Worm (Caenorhabditis elegans) whole organism, L4 larva: ENCODE data around the gene clec-148.

Experiments used
- Y105C5A.15 ChIP-seq: fragments of 200-800 bp; sonication (Bioruptor generic); IDR thresholded peaks from 2 replicates; pipeline ENCODE4 v1.3.6; 2022; ENCODE audit warnings: missing genetic modification characterization, missing compliant biosample characterization
- Y5F2A.4 ChIP-seq: fragments of 200-800 bp; sonication (Bioruptor generic); optimal IDR thresholded peaks from 2 replicates; lab custom pipeline; 2018; ENCODE audit warnings: mild to moderate bottlenecking, missing genetic modification characterization, missing compliant biosample characterization
- ZK546.5 ChIP-seq, 2 experiments: sonication (generic microtip); optimal IDR thresholded peaks; 2 replicates each; lab custom pipeline; 2017; ENCODE audit warnings: missing biosample characterization in 2 of 2, missing genetic modification characterization in 2 of 2
- ceh-28 ChIP-seq: fragments of 150-350 bp; optimal IDR thresholded peaks from 2 replicates; lab custom pipeline; 2014; ENCODE audit warnings: missing biosample characterization, missing genetic modification reagents, missing genetic modification characterization
- cey-2 ChIP-seq: sonication (generic microtip); optimal IDR thresholded peaks from 3 replicates; lab custom pipeline; 2017; ENCODE audit warnings: missing genetic modification characterization, mild to moderate bottlenecking, missing compliant biosample characterization, antibody characterized with exemption, borderline replicate concordance; ENCODE audit not compliant: insufficient read depth
- ctbp-1 ChIP-seq: fragments of 200-800 bp; sonication (Bioruptor generic); IDR thresholded peaks from 2 replicates; pipeline ENCODE4 v1.3.6; 2022; ENCODE audit warnings: missing genetic modification reagents, missing genetic modification characterization, missing compliant biosample characterization
- daf-16 ChIP-seq, 3 experiments: sonication (generic microtip); optimal IDR thresholded peaks; 2 replicates each; lab custom pipeline; 2016 to 2017; ENCODE audit warnings: missing genetic modification characterization in 3 of 3, missing genetic modification reagents in 3 of 3, mild to moderate bottlenecking in 2 of 3, missing compliant biosample characterization in 2 of 3, missing biosample characterization in 1 of 3, moderate library complexity in 1 of 3
- fkh-10 ChIP-seq: fragments of 150-350 bp; optimal IDR thresholded peaks from 2 replicates; lab custom pipeline; 2014; ENCODE audit warnings: missing biosample characterization, missing genetic modification reagents, missing genetic modification characterization
- hmg-1.1 ChIP-seq: fragments of 200-800 bp; sonication (Bioruptor generic); IDR thresholded peaks from 2 replicates; pipeline ENCODE4 v1.3.6; 2022; ENCODE audit warnings: missing genetic modification reagents, missing genetic modification characterization, missing compliant biosample characterization
- lim-7 ChIP-seq: fragments of 200-800 bp; sonication (Bioruptor generic); IDR thresholded peaks from 2 replicates; pipeline ENCODE4 v1.3.6; 2022; ENCODE audit warnings: missing genetic modification characterization, missing compliant biosample characterization
- lsy-2 ChIP-seq, 2 experiments: fragments of 150-350 bp in 1 of 2; sonication (generic microtip) in 1 of 2; optimal IDR thresholded peaks; 2 replicates each; lab custom pipeline; 2014 to 2017; ENCODE audit warnings: missing biosample characterization in 2 of 2, missing genetic modification characterization in 2 of 2
- madf-9 ChIP-seq: fragments of 200-800 bp; sonication (Bioruptor generic); conservative IDR thresholded peaks from 2 replicates; pipeline ENCODE4 v1.3.6; 2022; ENCODE audit warnings: missing genetic modification reagents, missing genetic modification characterization, missing compliant biosample characterization
- mdt-29 ChIP-seq: fragments of 200-800 bp; sonication (Bioruptor generic); IDR thresholded peaks from 2 replicates; pipeline ENCODE4 v1.3.6; 2022; ENCODE audit warnings: missing genetic modification reagents, missing genetic modification characterization, missing compliant biosample characterization
- nhr-11 ChIP-seq: fragments of 150-350 bp; optimal IDR thresholded peaks from 2 replicates; lab custom pipeline; 2014; ENCODE audit warnings: missing biosample characterization, missing genetic modification characterization
- nhr-237 ChIP-seq: sonication (generic microtip); optimal IDR thresholded peaks from 2 replicates; lab custom pipeline; 2017; ENCODE audit warnings: missing biosample characterization, missing genetic modification characterization
- nhr-25 ChIP-seq: sonication (generic microtip); optimal IDR thresholded peaks from 2 replicates; lab custom pipeline; 2017; ENCODE audit warnings: missing genetic modification characterization, mild to moderate bottlenecking, missing compliant biosample characterization, antibody characterized with exemption, moderate library complexity, borderline replicate concordance; ENCODE audit not compliant: insufficient read depth
- nhr-28 ChIP-seq: fragments of 150-350 bp; optimal IDR thresholded peaks from 2 replicates; lab custom pipeline; 2014; ENCODE audit warnings: missing biosample characterization, missing genetic modification characterization
- nhr-41 ChIP-seq: fragments of 200-800 bp; sonication (Bioruptor generic); IDR thresholded peaks from 2 replicates; pipeline ENCODE4 v1.3.6; 2022; ENCODE audit warnings: missing genetic modification reagents, missing genetic modification characterization, missing compliant biosample characterization
- nhr-48 ChIP-seq: sonication (generic microtip); optimal IDR thresholded peaks from 2 replicates; lab custom pipeline; 2016; ENCODE audit warnings: mild to moderate bottlenecking, missing genetic modification characterization, missing compliant biosample characterization
- nhr-6 ChIP-seq: fragments of 150-350 bp; optimal IDR thresholded peaks from 2 replicates; lab custom pipeline; 2014; ENCODE audit warnings: missing biosample characterization, missing genetic modification characterization
- nhr-76 ChIP-seq: fragments of 150-350 bp; optimal IDR thresholded peaks from 2 replicates; lab custom pipeline; 2014; ENCODE audit warnings: missing biosample characterization, missing genetic modification characterization
- nhr-77 ChIP-seq: fragments of 150-350 bp; optimal IDR thresholded peaks from 2 replicates; lab custom pipeline; 2014; ENCODE audit warnings: missing biosample characterization, missing genetic modification characterization
- pha-4 ChIP-seq, 2 experiments: fragments of 150-350 bp in 1 of 2; fragments of 200-800 bp in 1 of 2; sonication (Bioruptor generic) in 1 of 2; IDR thresholded peaks in 1 of 2; optimal IDR thresholded peaks in 1 of 2; 2 replicates each; pipeline versions ENCODE4 v1.3.6 to Lab custom; 2014 to 2022; ENCODE audit warnings: missing genetic modification characterization in 2 of 2, missing genetic modification reagents in 2 of 2, missing biosample characterization in 1 of 2, missing compliant biosample characterization in 1 of 2
- pqm-1 ChIP-seq: sonication (generic microtip); optimal IDR thresholded peaks from 2 replicates; lab custom pipeline; 2017; ENCODE audit warnings: missing biosample characterization, missing genetic modification characterization
- saeg-2 ChIP-seq: fragments of 200-800 bp; sonication (Bioruptor generic); IDR thresholded peaks from 2 replicates; pipeline ENCODE4 v1.3.6; 2022; ENCODE audit warnings: missing genetic modification reagents, missing genetic modification characterization, missing compliant biosample characterization
- set-16 ChIP-seq: fragments of 200-800 bp; sonication (Bioruptor generic); IDR thresholded peaks from 2 replicates; pipeline ENCODE4 v1.3.6; 2022; ENCODE audit warnings: missing genetic modification reagents, missing genetic modification characterization, missing compliant biosample characterization
- spr-3 ChIP-seq: fragments of 200-800 bp; sonication (Bioruptor generic); optimal IDR thresholded peaks from 2 replicates; lab custom pipeline; 2018; ENCODE audit warnings: mild to moderate bottlenecking, missing genetic modification characterization, missing compliant biosample characterization
- unc-130 ChIP-seq: sonication (generic microtip); optimal IDR thresholded peaks from 2 replicates; lab custom pipeline; 2016; ENCODE audit warnings: missing genetic modification reagents, missing genetic modification characterization, missing compliant biosample characterization
- unc-62 ChIP-seq, 3 experiments: fragments of 150-350 bp in 1 of 3; sonication (generic microtip); optimal IDR thresholded peaks in 2 of 3; peaks in 1 of 3; 1 replicate in 1 of 3; 2 replicates in 2 of 3; lab custom pipeline; 2014 to 2017; ENCODE audit warnings: missing biosample characterization in 3 of 3, missing genetic modification characterization in 3 of 3, missing genetic modification reagents in 3 of 3, missing genotype in 1 of 3

Gene clec-148

DNA sequence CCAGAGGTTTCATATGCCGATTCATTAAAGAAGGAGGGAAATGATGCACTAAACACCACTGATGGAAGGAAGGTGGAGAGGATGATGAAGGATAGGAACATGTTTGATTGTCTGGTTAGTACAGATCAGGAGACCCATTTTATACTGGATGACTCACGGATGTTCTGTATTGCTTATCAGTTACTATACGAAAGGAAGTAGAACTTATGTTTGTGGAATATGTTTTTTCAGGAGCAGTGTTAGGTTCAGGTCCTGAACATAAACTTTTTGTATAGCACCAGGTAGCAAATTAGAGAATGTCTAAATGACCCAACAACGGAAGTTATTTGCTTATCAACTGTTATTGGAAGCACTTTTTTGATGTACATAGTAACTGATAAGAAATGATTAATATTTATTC lies at the start of gene clec-148:
clec-148 (minus strand) TSS at position 101 of the 400 bp plus-strand sequence.
- no peak for TF ChIP-seq lim-7
- no peak for TF ChIP-seq nhr-25
- TF ChIP-seq nhr-237 (tag; lab: Kevin White, UChicago) = no peak
- peak; percentile 18 for TF ChIP-seq pqm-1
- TF ChIP-seq unc-62 (GFP tag; optimal IDR thresholded peaks at IDR 0.05 in 1 of 2; lab: Kevin White, UChicago) = peak in 1 of 2 experiments; percentile 66
- TF ChIP-seq unc-62 (tag; optimal IDR thresholded peaks at IDR 0.05; lab: Kevin White, UChicago) = no peak
- TF ChIP-seq Y105C5A.15 (GFP tag; lab: Robert Waterston, UW) = no peak
- no peak for TF ChIP-seq nhr-6 (tag; lab: Kevin White, UChicago)

DNA sequence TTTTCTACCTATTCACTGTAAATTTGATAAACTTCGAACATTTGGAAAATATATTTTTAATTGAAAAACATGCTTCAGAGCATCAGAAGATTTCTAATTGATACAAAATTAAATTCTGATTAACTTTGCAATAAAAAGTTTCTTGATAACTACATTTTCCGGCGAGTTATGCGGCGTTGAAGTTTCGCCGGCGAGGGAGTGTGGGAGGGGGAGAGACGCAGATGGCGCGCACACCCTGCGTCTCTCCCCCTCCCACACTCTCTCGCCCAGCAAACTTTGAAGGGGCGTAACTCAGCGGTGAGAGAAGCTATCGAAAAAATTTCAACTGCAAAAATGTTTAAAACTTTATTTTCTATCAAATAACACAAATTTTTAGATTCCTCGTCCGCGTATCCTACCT lies 46.9 kb upstream of the clec-148 start:
- TF ChIP-seq set-16 (peak; percentile 62), saeg-2 (no peak)

DNA sequence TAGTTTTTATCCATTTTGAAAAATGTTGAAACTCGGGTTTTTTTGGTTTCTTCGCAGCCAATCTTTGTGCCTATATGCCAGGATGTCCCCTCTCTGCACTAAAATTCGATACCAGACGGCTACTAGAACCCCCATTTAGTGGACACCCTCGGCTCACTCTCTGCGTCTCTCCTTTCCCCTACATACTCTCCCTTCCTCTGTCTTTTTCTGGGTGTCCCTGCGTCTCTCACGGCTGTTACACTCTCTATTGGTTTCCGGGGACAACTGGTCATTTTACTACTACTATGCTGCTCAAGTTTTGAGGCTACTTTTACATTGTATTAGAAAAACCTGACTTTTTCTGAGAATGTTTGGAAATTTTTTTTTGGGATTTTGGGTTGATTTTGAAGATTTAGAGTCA lies 44.7 kb upstream of the clec-148 start:
- TF ChIP-seq spr-3 (GFP tag; lab: Kevin White, UChicago) (no peak), unc-62 (GFP tag; optimal IDR thresholded peaks at IDR 0.05 in 1 of 2; lab: Kevin White, UChicago) (peak in 1 of 2 experiments; percentile 67), unc-62 (tag; optimal IDR thresholded peaks at IDR 0.05; lab: Kevin White, UChicago) (no peak), nhr-237 (tag; lab: Kevin White, UChicago) (no peak), hmg-1.1 (GFP tag; lab: Robert Waterston, UW) (peak; percentile 62)

DNA sequence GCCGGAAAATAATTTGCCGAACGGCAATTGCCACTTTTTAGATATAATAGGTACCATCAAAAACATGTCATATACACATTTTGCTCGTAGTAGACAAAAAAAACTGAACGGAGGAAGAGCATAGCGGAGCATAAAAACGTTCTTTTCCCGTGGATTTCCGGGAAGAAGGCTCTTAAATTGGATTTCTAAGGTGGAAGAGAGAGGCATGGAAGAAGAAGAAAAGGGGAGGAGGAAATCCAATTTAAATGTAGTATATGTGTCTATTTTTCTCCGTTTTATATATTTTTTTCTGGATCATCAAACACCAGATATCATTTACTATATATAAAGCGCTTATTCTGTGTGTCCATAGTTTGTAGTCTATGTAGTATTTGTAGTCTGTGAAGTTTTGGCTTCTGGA lies 35.8 kb upstream of the clec-148 start:
- no peak for TF ChIP-seq pha-4 (GFP tag; IDR thresholded peaks at IDR 0.05; lab: Robert Waterston, UW)
- no peak for TF ChIP-seq pha-4 (tag; optimal IDR thresholded peaks at IDR 0.05; lab: Kevin White, UChicago)
- TF ChIP-seq ctbp-1 (GFP tag; lab: Robert Waterston, UW) = 0 out of 2 replicates have a peak, but pooled peaks have one; percentile 17
- TF ChIP-seq fkh-10 (GFP tag; lab: Kevin White, UChicago) = peak; percentile 15
- TF ChIP-seq lsy-2 (tag; optimal IDR thresholded peaks at IDR 0.05; lab: Kevin White, UChicago) = no peak
- no peak for TF ChIP-seq daf-16 (GFP tag; optimal IDR thresholded peaks at IDR 0.05; lab: Kevin White, UChicago)
- no peak for TF ChIP-seq daf-16 (tag; optimal IDR thresholded peaks at IDR 0.05; lab: Kevin White, UChicago)
- no peak for TF ChIP-seq nhr-11 (tag; lab: Kevin White, UChicago)

DNA sequence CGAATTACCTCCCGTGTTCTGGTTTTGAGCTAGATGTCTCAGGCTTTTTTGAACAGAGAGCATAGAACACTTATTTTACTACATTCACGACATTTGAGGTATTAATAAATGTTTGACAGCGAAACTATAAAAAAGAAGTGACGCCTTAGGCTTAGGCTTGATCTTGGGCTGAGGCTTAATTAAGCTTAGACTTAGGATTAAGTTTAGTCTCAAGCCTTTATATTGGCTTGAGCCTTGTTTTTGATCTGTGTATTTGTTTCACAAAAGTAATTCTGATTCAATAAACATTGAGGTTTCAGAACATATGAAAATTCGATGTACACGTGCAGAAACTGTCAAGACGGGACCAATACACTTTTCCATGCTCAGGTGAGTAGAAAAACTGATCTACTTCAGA lies 34.1 kb upstream of the clec-148 start, which contains the start of gene klp-20:
klp-20 (plus strand) TSS at position 298 of the 397 bp plus-strand sequence.
- TF ChIP-seq nhr-48 (tag; lab: Kevin White, UChicago) = no peak
- no peak for TF ChIP-seq cey-2 (tag; lab: Kevin White, UChicago)
- TF ChIP-seq Y5F2A.4 (GFP tag; lab: Kevin White, UChicago) = no peak
- no peak for TF ChIP-seq nhr-77 (tag; lab: Kevin White, UChicago)
- no peak for TF ChIP-seq madf-9
- TF ChIP-seq unc-130 (GFP tag; lab: Kevin White, UChicago) = no peak
- TF ChIP-seq unc-62 (GFP tag; optimal IDR thresholded peaks at IDR 0.05 in 1 of 2; lab: Kevin White, UChicago) = no peak
- TF ChIP-seq unc-62 (tag; optimal IDR thresholded peaks at IDR 0.05; lab: Kevin White, UChicago) = no peak
- no peak for TF ChIP-seq mdt-29 (GFP tag; lab: Robert Waterston, UW)
- no peak for TF ChIP-seq ceh-28
- no peak for TF ChIP-seq nhr-25
- TF ChIP-seq nhr-28 (tag; lab: Kevin White, UChicago) = no peak
- no peak for TF ChIP-seq Y105C5A.15 (GFP tag; lab: Robert Waterston, UW)
- no peak for TF ChIP-seq ZK546.5 (tag; optimal IDR thresholded peaks at IDR 0.05; lab: Kevin White, UChicago)
- TF ChIP-seq nhr-41 (GFP tag; lab: Robert Waterston, UW) = no peak
- TF ChIP-seq nhr-76 = no peak
- TF ChIP-seq, all 104 proteins: peak for 0
